Fruit fly (Drosophila melanogaster) whole organism, embryonic: Measurements from ENCODE around the gene CG15408.

Source experiments
- Antp ChIP-seq: fragments of 200-800 bp; sonication (Bioruptor generic); optimal IDR thresholded peaks from 3 replicates; lab custom pipeline; 2016; ENCODE audit warnings: missing biosample characterization, missing genetic modification characterization
- Awh ChIP-seq: fragments of 200-800 bp; sonication (Bioruptor generic); IDR thresholded peaks from 2 replicates; pipeline ENCODE4, ENCODE4 v1.3.6; 2022; ENCODE audit warnings: missing biosample characterization, missing genetic modification characterization
- CG10366 ChIP-seq: fragments of 200-800 bp; sonication (Bioruptor generic); IDR thresholded peaks from 2 replicates; pipeline ENCODE4 v1.3.6; 2022; ENCODE audit warnings: missing biosample characterization, missing genetic modification characterization
- CG11695 ChIP-seq: fragments of 200-800 bp; sonication (Bioruptor generic); IDR thresholded peaks from 3 replicates; pipeline ENCODE4 v1.3.6; 2022; ENCODE audit warnings: missing biosample characterization, missing genetic modification characterization
- CG13123 ChIP-seq: fragments of 200-800 bp; sonication (Bioruptor generic); optimal IDR thresholded peaks from 2 replicates; lab custom pipeline; 2016; ENCODE audit warnings: missing biosample characterization, missing genetic modification characterization
- CG16815 ChIP-seq: fragments of 200-800 bp; sonication (Bioruptor generic); optimal IDR thresholded peaks from 3 replicates; lab custom pipeline; 2017; ENCODE audit warnings: missing biosample characterization, mild to moderate bottlenecking, missing genetic modification characterization
- CG17361 ChIP-seq: fragments of 200-800 bp; sonication (Bioruptor generic); IDR thresholded peaks from 3 replicates; pipeline ENCODE4 v1.3.6; 2022; ENCODE audit warnings: missing biosample characterization, missing genetic modification characterization
- CG17802 ChIP-seq: fragments of 200-800 bp; sonication (Bioruptor generic); optimal IDR thresholded peaks from 2 replicates; lab custom pipeline; 2018; ENCODE audit warnings: missing biosample characterization, mild to moderate bottlenecking, missing genetic modification characterization, moderate library complexity
- CG30403 ChIP-seq: fragments of 200-800 bp; sonication (Bioruptor generic); optimal IDR thresholded peaks from 3 replicates; lab custom pipeline; 2016; ENCODE audit warnings: missing biosample characterization, missing genetic modification characterization
- CG3065 ChIP-seq: fragments of 200-800 bp; sonication (Bioruptor generic); optimal IDR thresholded peaks from 2 replicates; lab custom pipeline; 2016; ENCODE audit warnings: missing biosample characterization, missing genetic modification characterization
- CG34376 ChIP-seq: fragments of 200-800 bp; sonication (Bioruptor generic); optimal IDR thresholded peaks from 2 replicates; lab custom pipeline; 2018; ENCODE audit warnings: missing biosample characterization, mild to moderate bottlenecking, missing genetic modification characterization
- CG42726 ChIP-seq: fragments of 200-800 bp; sonication (Bioruptor generic); IDR thresholded peaks from 2 replicates; pipeline ENCODE4 v1.3.6; 2022; ENCODE audit warnings: missing biosample characterization, missing genetic modification characterization; ENCODE audit not compliant: partially characterized antibody
- CG4424 ChIP-seq: fragments of 200-800 bp; sonication (Bioruptor generic); optimal IDR thresholded peaks from 3 replicates; lab custom pipeline; 2016; ENCODE audit warnings: missing biosample characterization, missing genetic modification characterization
- CG5180 ChIP-seq: fragments of 200-800 bp; sonication (Bioruptor generic); optimal IDR thresholded peaks from 3 replicates; lab custom pipeline; 2017; ENCODE audit warnings: missing biosample characterization, missing genetic modification characterization, mild to moderate bottlenecking, moderate library complexity, missing genetic modification reagents
- CG6175 ChIP-seq: fragments of 200-800 bp; sonication (Bioruptor generic); IDR thresholded peaks from 3 replicates; pipeline ENCODE4 v1.3.6; 2022; ENCODE audit warnings: missing biosample characterization, missing genetic modification characterization
- CG6683 ChIP-seq: fragments of 200-800 bp; sonication (Bioruptor generic); optimal IDR thresholded peaks from 2 replicates; lab custom pipeline; 2017; ENCODE audit warnings: missing biosample characterization, mild to moderate bottlenecking, missing genetic modification characterization, missing genetic modification reagents
- CG7786 ChIP-seq: fragments of 200-800 bp; sonication (Bioruptor generic); optimal IDR thresholded peaks from 2 replicates; lab custom pipeline; 2016; ENCODE audit warnings: missing biosample characterization, missing genetic modification characterization
- CG7987 ChIP-seq: fragments of 200-800 bp; sonication (Bioruptor generic); optimal IDR thresholded peaks from 2 replicates; lab custom pipeline; 2018; ENCODE audit warnings: missing biosample characterization, mild to moderate bottlenecking, missing genetic modification characterization, moderate library complexity
- CG9437 ChIP-seq: fragments of 200-800 bp; sonication (Bioruptor generic); optimal IDR thresholded peaks from 2 replicates; lab custom pipeline; 2018; ENCODE audit warnings: missing biosample characterization, mild to moderate bottlenecking, missing genetic modification characterization
- CTCF ChIP-seq: fragments of 200-800 bp; sonication (Bioruptor generic); optimal IDR thresholded peaks from 2 replicates; lab custom pipeline; 2017; ENCODE audit warnings: missing biosample characterization, mild to moderate bottlenecking, missing genetic modification characterization, moderate library complexity
- Chrac-16 ChIP-seq: fragments of 200-800 bp; sonication (Bioruptor generic); optimal IDR thresholded peaks from 3 replicates; lab custom pipeline; 2016; ENCODE audit warnings: missing biosample characterization, missing genetic modification characterization
- Fer3 ChIP-seq: fragments of 200-800 bp; sonication (Bioruptor generic); optimal IDR thresholded peaks from 2 replicates; lab custom pipeline; 2018; ENCODE audit warnings: missing biosample characterization, mild to moderate bottlenecking, missing genetic modification characterization, moderate library complexity
- HHEX ChIP-seq: fragments of 200-800 bp; sonication (Bioruptor generic); optimal IDR thresholded peaks from 3 replicates; lab custom pipeline; 2017; ENCODE audit warnings: missing biosample characterization, mild to moderate bottlenecking, missing genetic modification characterization, missing genetic modification reagents
- HmgD ChIP-seq: fragments of 200-800 bp; sonication (Bioruptor generic); optimal IDR thresholded peaks from 3 replicates; lab custom pipeline; 2016; ENCODE audit warnings: missing biosample characterization, missing genetic modification characterization
- HmgZ ChIP-seq: fragments of 200-800 bp; sonication (Bioruptor generic); optimal IDR thresholded peaks from 2 replicates; lab custom pipeline; 2018; ENCODE audit warnings: missing biosample characterization, mild to moderate bottlenecking, missing genetic modification characterization
- MBD-R2 ChIP-seq: fragments of 200-800 bp; sonication (Bioruptor generic); IDR thresholded peaks from 2 replicates; pipeline ENCODE4 v1.3.6; 2022; ENCODE audit warnings: missing biosample characterization, missing genetic modification characterization
- Max ChIP-seq: fragments of 200-800 bp; sonication (Bioruptor generic); optimal IDR thresholded peaks from 2 replicates; lab custom pipeline; 2016; ENCODE audit warnings: missing biosample characterization, mild to moderate bottlenecking, missing genetic modification characterization
- ab ChIP-seq: fragments of 200-800 bp; sonication (Bioruptor generic); optimal IDR thresholded peaks from 2 replicates; lab custom pipeline; 2016; ENCODE audit warnings: missing biosample characterization, missing genetic modification characterization
- ap ChIP-seq: fragments of 200-800 bp; sonication (Bioruptor generic); IDR thresholded peaks from 2 replicates; pipeline ENCODE4 v1.3.6; 2022; ENCODE audit warnings: missing biosample characterization, missing genetic modification characterization
- corto ChIP-seq: fragments of 200-800 bp; sonication (Bioruptor generic); optimal IDR thresholded peaks from 2 replicates; lab custom pipeline; 2016; ENCODE audit warnings: missing biosample characterization, mild to moderate bottlenecking, missing genetic modification characterization, moderate library complexity
- cwo ChIP-seq: fragments of 200-800 bp; sonication (Bioruptor generic); optimal IDR thresholded peaks from 3 replicates; lab custom pipeline; 2017; ENCODE audit warnings: missing biosample characterization, missing genetic modification characterization, mild to moderate bottlenecking, moderate library complexity, missing genetic modification reagents
- dati ChIP-seq: fragments of 200-800 bp; sonication (Bioruptor generic); IDR thresholded peaks from 2 replicates; pipeline ENCODE4 v1.3.6; 2022; ENCODE audit warnings: missing biosample characterization, missing genetic modification characterization
- exex ChIP-seq: fragments of 200-800 bp; sonication (Bioruptor generic); optimal IDR thresholded peaks from 4 replicates; lab custom pipeline; 2018; ENCODE audit warnings: missing biosample characterization, mild to moderate bottlenecking, missing genetic modification characterization, moderate library complexity
- grn ChIP-seq: fragments of 200-800 bp; sonication (Bioruptor generic); optimal IDR thresholded peaks from 3 replicates; lab custom pipeline; 2017; ENCODE audit warnings: missing biosample characterization, missing genetic modification characterization
- nom ChIP-seq: fragments of 200-800 bp; sonication (Bioruptor generic); optimal IDR thresholded peaks from 2 replicates; lab custom pipeline; 2017; ENCODE audit warnings: missing biosample characterization, missing genetic modification characterization, mild to moderate bottlenecking, moderate library complexity, missing genetic modification reagents
- oc ChIP-seq: fragments of 200-800 bp; sonication (Bioruptor generic); optimal IDR thresholded peaks from 2 replicates; lab custom pipeline; 2018; ENCODE audit warnings: missing biosample characterization, mild to moderate bottlenecking, missing genetic modification characterization, moderate library complexity
- peb ChIP-seq: fragments of 200-800 bp; sonication (Bioruptor generic); IDR thresholded peaks from 2 replicates; pipeline ENCODE4 v1.3.6; 2022; ENCODE audit warnings: missing biosample characterization, missing genetic modification characterization
- sens ChIP-seq: fragments of 200-800 bp; sonication (Bioruptor generic); peaks from one replicate; lab custom pipeline; 2016; ENCODE audit warnings: missing biosample characterization, missing genetic modification characterization
- slou ChIP-seq: fragments of 200-800 bp; sonication (Bioruptor generic); optimal IDR thresholded peaks from 3 replicates; lab custom pipeline; 2016; ENCODE audit warnings: missing biosample characterization, missing genetic modification characterization
- stwl ChIP-seq: fragments of 200-800 bp; sonication (Bioruptor generic); optimal IDR thresholded peaks from 3 replicates; lab custom pipeline; 2018; ENCODE audit warnings: missing biosample characterization, mild to moderate bottlenecking, missing genetic modification characterization, moderate library complexity
- z ChIP-seq: fragments of 200-800 bp; sonication (Bioruptor generic); IDR thresholded peaks from 3 replicates; pipeline ENCODE4 v1.3.6; 2022; ENCODE audit warnings: missing biosample characterization, missing genetic modification characterization

The CG15408 gene

dm6 chr2L:3356193-3356645 lies 23.6 kb downstream of the CG15408 start (continued):
- no peak for TF ChIP-seq slou (GFP tag; lab: Kevin White, UChicago)
- TF ChIP-seq peb: no peak
- no peak for TF ChIP-seq HmgZ
- TF ChIP-seq HmgD (GFP tag; lab: Kevin White, UChicago): no peak
- no peak for TF ChIP-seq dati (GFP tag; lab: Robert Waterston, UW)
- TF ChIP-seq CG4424 (GFP tag; lab: Kevin White, UChicago): no peak
- TF ChIP-seq Chrac-16 (GFP tag; lab: Kevin White, UChicago): no peak
- no peak for TF ChIP-seq Fer3 (tag; lab: Kevin White, UChicago)
- TF ChIP-seq Awh: no peak
- TF ChIP-seq CG30403 (GFP tag; lab: Kevin White, UChicago): peak; percentile 30
- no peak for TF ChIP-seq CG3065 (GFP tag; lab: Kevin White, UChicago)
- TF ChIP-seq Max (GFP tag; lab: Kevin White, UChicago): no peak
- TF ChIP-seq z: no peak
- no peak; the same call in 1 of the 2 replicates for TF ChIP-seq MBD-R2 (GFP tag; lab: Robert Waterston, UW)
- no peak for TF ChIP-seq stwl (tag; lab: Kevin White, UChicago)
- TF ChIP-seq CG7987 (GFP tag; lab: Kevin White, UChicago): no peak
- no peak for TF ChIP-seq CG42726 (GFP tag; lab: Robert Waterston, UW)
- peak; percentile 40 for TF ChIP-seq CG7786 (GFP tag; lab: Kevin White, UChicago)
- TF ChIP-seq CG17361: no peak
- no peak for TF ChIP-seq CG6683 (GFP tag; lab: Kevin White, UChicago)

dm6 chr2L:3356790-3357696 lies 24.4 kb downstream of the CG15408 start, which contains the start of gene CG8838:
Gene CG8838, plus strand, starts transcription at chr2L:3357646.
- TF ChIP-seq ab (GFP tag; lab: Kevin White, UChicago) (no peak), CTCF (GFP tag; lab: Kevin White, UChicago) (peak; percentile 12), dati (GFP tag; lab: Robert Waterston, UW) (no peak), CG13123 (GFP tag; lab: Kevin White, UChicago) (no peak), Antp (GFP tag; lab: Kevin White, UChicago) (no peak), grn (GFP tag; lab: Kevin White, UChicago) (peak; percentile 33), ap (GFP tag; lab: Robert Waterston, UW) (no peak), corto (GFP tag; lab: Kevin White, UChicago) (peak; percentile 44), sens (GFP tag; lab: Kevin White, UChicago) (peak; percentile 27), CG17802 (tag; lab: Kevin White, UChicago) (no peak), CG5180 (no peak), CG11695 (no peak), CG10366 (GFP tag; lab: Robert Waterston, UW) (no peak), CG9437 (GFP tag; lab: Kevin White, UChicago) (peak; percentile 99), CG16815 (no peak), CG6175 (GFP tag; lab: Robert Waterston, UW) (no peak), HHEX (GFP tag; lab: Kevin White, UChicago) (no peak), nom (GFP tag; lab: Kevin White, UChicago) (no peak)
- TF ChIP-seq, all 482 proteins: peak for 5

dm6 chr2L:3361821-3362220 lies 29.2 kb downstream of the CG15408 start:
- TF ChIP-seq cwo (GFP tag; lab: Kevin White, UChicago) (peak; percentile 41), oc (tag; lab: Kevin White, UChicago) (no peak), exex (tag; lab: Kevin White, UChicago) (peak; percentile 81), CG34376 (GFP tag; lab: Kevin White, UChicago) (peak; percentile 49)
